Fruit fly (Drosophila melanogaster) whole organism, embryonic: ENCODE data around the gene CG43229.

ENCODE experiments used
- Ada2b ChIP-seq: fragments of 200-800 bp; sonication (Bioruptor generic); IDR thresholded peaks from 2 replicates; pipeline ENCODE4 v1.3.6; 2022; ENCODE audit warnings: missing biosample characterization, missing genetic modification characterization
- Adf1 ChIP-seq: fragments of 200-800 bp; sonication (Bioruptor generic); IDR thresholded peaks from 2 replicates; pipeline ENCODE4 v1.3.6; 2022; ENCODE audit warnings: missing biosample characterization, missing genetic modification characterization
- CG10979 ChIP-seq: fragments of 200-800 bp; sonication (Bioruptor generic); optimal IDR thresholded peaks from 2 replicates; lab custom pipeline; 2018; ENCODE audit warnings: missing biosample characterization, mild to moderate bottlenecking, missing genetic modification characterization, moderate library complexity
- CG11093 ChIP-seq: fragments of 200-800 bp; sonication (Bioruptor generic); IDR thresholded peaks from 3 replicates; pipeline ENCODE4 v1.3.6; 2022; ENCODE audit warnings: missing biosample characterization, missing genetic modification characterization
- CG11247 ChIP-seq: fragments of 200-800 bp; sonication (Bioruptor generic); IDR thresholded peaks from 2 replicates; pipeline ENCODE4 v1.3.6; 2022; ENCODE audit warnings: missing biosample characterization, missing genetic modification characterization
- CG12071 ChIP-seq: fragments of 200-800 bp; sonication (Bioruptor generic); optimal IDR thresholded peaks from 3 replicates; lab custom pipeline; 2018; ENCODE audit warnings: missing biosample characterization, mild to moderate bottlenecking, missing genetic modification characterization
- CG13894 ChIP-seq: fragments of 200-800 bp; sonication (Bioruptor generic); optimal IDR thresholded peaks from 3 replicates; lab custom pipeline; 2018; ENCODE audit warnings: missing biosample characterization, mild to moderate bottlenecking, missing genetic modification characterization, moderate library complexity
- CG6689 ChIP-seq: fragments of 200-800 bp; sonication (Bioruptor generic); IDR thresholded peaks from 2 replicates; pipeline ENCODE4 v1.3.6; 2022; ENCODE audit warnings: missing biosample characterization, missing genetic modification characterization
- CG8290 ChIP-seq, 3 experiments: fragments of 200-800 bp; sonication (Bioruptor generic); optimal IDR thresholded peaks; 2 replicates each; lab custom pipeline; 2016 to 2019; ENCODE audit warnings: missing biosample characterization in 3 of 3, missing genetic modification characterization in 3 of 3, mild to moderate bottlenecking in 2 of 3, moderate library complexity in 1 of 3
- CTCF ChIP-seq: fragments of 200-800 bp; sonication (Bioruptor generic); optimal IDR thresholded peaks from 2 replicates; lab custom pipeline; 2017; ENCODE audit warnings: missing biosample characterization, mild to moderate bottlenecking, missing genetic modification characterization, moderate library complexity
- D ChIP-seq, 2 experiments: fragments of 200-800 bp in 1 of 2; fragments of >200 bp in 1 of 2; sonication (Bioruptor generic) in 1 of 2; optimal IDR thresholded peaks; 2 replicates in 1 of 2; 3 replicates in 1 of 2; lab custom pipeline; 2017; ENCODE audit warnings: mild to moderate bottlenecking in 1 of 2, missing biosample characterization in 1 of 2, missing genetic modification characterization in 1 of 2, missing genetic modification reagents in 1 of 2
- Deaf1 ChIP-seq: fragments of 200-800 bp; optimal IDR thresholded peaks from 3 replicates; lab custom pipeline; 2019; ENCODE audit warnings: missing biosample characterization, mild to moderate bottlenecking, missing genetic modification characterization, moderate library complexity
- Ets65A ChIP-seq: fragments of 200-800 bp; sonication (Bioruptor generic); peaks from one replicate; lab custom pipeline; 2016; ENCODE audit warnings: missing biosample characterization, missing genetic modification characterization
- GATAe ChIP-seq: fragments of 200-800 bp; sonication (Bioruptor generic); conservative IDR thresholded peaks from 2 replicates; pipeline ENCODE4 v1.3.6; 2022; ENCODE audit warnings: missing biosample characterization, missing genetic modification characterization
- HLH54F ChIP-seq: fragments of 200-800 bp; sonication (Bioruptor generic); optimal IDR thresholded peaks from 3 replicates; lab custom pipeline; 2016; ENCODE audit warnings: missing biosample characterization, missing genetic modification characterization
- Hmx ChIP-seq: fragments of 200-800 bp; sonication (Bioruptor generic); optimal IDR thresholded peaks from 2 replicates; lab custom pipeline; 2016; ENCODE audit warnings: missing biosample characterization, missing genetic modification characterization
- Lim3 ChIP-seq: fragments of 200-800 bp; sonication (Bioruptor generic); IDR thresholded peaks from 2 replicates; pipeline ENCODE4 v1.3.6; 2022; ENCODE audit warnings: missing biosample characterization, missing genetic modification characterization
- Med ChIP-seq: fragments of 200-800 bp; sonication (Bioruptor generic); peaks from one replicate; lab custom pipeline; 2016; ENCODE audit warnings: missing biosample characterization, missing genetic modification characterization, mild to moderate bottlenecking, inconsistent platforms, moderate library complexity
- NK7.1 ChIP-seq: fragments of 200-800 bp; sonication (Bioruptor generic); optimal IDR thresholded peaks from 3 replicates; lab custom pipeline; 2016; ENCODE audit warnings: missing biosample characterization, missing genetic modification characterization
- Pdp1 ChIP-seq, 2 experiments: fragments of 200-800 bp; sonication (Bioruptor generic); optimal IDR thresholded peaks; 3 replicates each; lab custom pipeline; 2016; ENCODE audit warnings: missing biosample characterization in 2 of 2, missing genetic modification characterization in 2 of 2, mild to moderate bottlenecking in 1 of 2, moderate library complexity in 1 of 2
- Trl ChIP-seq, 3 experiments: fragments of >200 bp in 2 of 3; fragments of 200-800 bp in 1 of 3; sonication (Bioruptor generic) in 1 of 3; optimal IDR thresholded peaks; 2 replicates in 1 of 3; 3 replicates in 2 of 3; lab custom pipeline; 2016 to 2017; ENCODE audit warnings: missing biosample characterization in 1 of 3, missing genetic modification characterization in 1 of 3
- abd-A ChIP-seq: fragments of 200-800 bp; sonication (Bioruptor generic); optimal IDR thresholded peaks from 3 replicates; lab custom pipeline; 2019; ENCODE audit warnings: missing biosample characterization, mild to moderate bottlenecking, missing genetic modification characterization, moderate library complexity
- al ChIP-seq: fragments of 200-800 bp; sonication (Bioruptor generic); IDR thresholded peaks from 2 replicates; pipeline ENCODE4 v1.3.6; 2022; ENCODE audit warnings: missing biosample characterization, missing genetic modification characterization
- caup ChIP-seq: fragments of 200-800 bp; sonication (Bioruptor generic); optimal IDR thresholded peaks from 3 replicates; lab custom pipeline; 2017; ENCODE audit warnings: missing biosample characterization, mild to moderate bottlenecking, missing genetic modification characterization, moderate library complexity; ENCODE audit not compliant: severe bottlenecking
- cg ChIP-seq: fragments of 200-800 bp; sonication (Bioruptor generic); optimal IDR thresholded peaks from 3 replicates; lab custom pipeline; 2019; ENCODE audit warnings: missing biosample characterization, mild to moderate bottlenecking, missing genetic modification characterization, moderate library complexity
- chinmo ChIP-seq: fragments of 200-800 bp; sonication (Bioruptor generic); IDR thresholded peaks from 4 replicates; pipeline ENCODE4 v1.3.6; 2022; ENCODE audit warnings: missing biosample characterization, missing genetic modification characterization; ENCODE audit not compliant: partially characterized antibody
- crol ChIP-seq: fragments of 200-800 bp; sonication (Bioruptor generic); IDR thresholded peaks from 2 replicates; pipeline ENCODE4 v1.3.6; 2022; ENCODE audit warnings: missing biosample characterization, missing genetic modification characterization
- eyg ChIP-seq: fragments of 200-800 bp; sonication (Bioruptor generic); optimal IDR thresholded peaks from 3 replicates; lab custom pipeline; 2016; ENCODE audit warnings: missing biosample characterization, missing genetic modification characterization
- sd ChIP-seq: fragments of 200-800 bp; sonication (Bioruptor generic); optimal IDR thresholded peaks from 3 replicates; lab custom pipeline; 2018; ENCODE audit warnings: missing biosample characterization, mild to moderate bottlenecking, missing genetic modification characterization, moderate library complexity
- tna ChIP-seq: fragments of 200-800 bp; sonication (Bioruptor generic); IDR thresholded peaks from 2 replicates; pipeline ENCODE4 v1.3.6; 2022; ENCODE audit warnings: missing biosample characterization, missing genetic modification characterization; ENCODE audit not compliant: partially characterized antibody

The CG43229 gene

dm6 chrX:18153001-18153400, 14.7 kb downstream of the CG43229 start (continued):
- TF ChIP-seq D (optimal IDR thresholded peaks at IDR 0.05; lab: Kevin White, UChicago), result no peak
- no peak for TF ChIP-seq D (GFP tag; optimal IDR thresholded peaks at IDR 0.05; lab: Kevin White, UChicago)
- peak; percentile 11; the same call in 1 of the 2 replicates for TF ChIP-seq al (GFP tag; lab: Robert Waterston, UW)
- TF ChIP-seq caup (GFP tag; lab: Kevin White, UChicago), result peak; percentile 22
- TF ChIP-seq CG10979, result no peak

- TF ChIP-seq CG6689 (GFP tag; lab: Robert Waterston, UW), result no peak
- no peak for TF ChIP-seq eyg (GFP tag; lab: Kevin White, UChicago)
- peak; percentile 21 for TF ChIP-seq CG13894 (tag; lab: Kevin White, UChicago)
- no peak for TF ChIP-seq tna
- TF ChIP-seq abd-A, result peak; percentile 74
- TF ChIP-seq cg (GFP tag; lab: Kevin White, UChicago), result peak; percentile 44
- TF ChIP-seq crol (GFP tag; lab: Robert Waterston, UW), result peak; percentile 61
- no peak for TF ChIP-seq HLH54F (GFP tag; lab: Kevin White, UChicago)
- no peak for TF ChIP-seq CG8290 (GFP tag; optimal IDR thresholded peaks at IDR 0.05; lab: Kevin White, UChicago)
- peak in 1 of 2 experiments; percentile 27 for TF ChIP-seq CG8290 (tag; optimal IDR thresholded peaks at IDR 0.05; lab: Kevin White, UChicago)
- TF ChIP-seq CG11247, result no peak
- peak; percentile 73 for TF ChIP-seq Med (GFP tag; lab: Kevin White, UChicago)
- no peak for TF ChIP-seq CTCF (GFP tag; lab: Kevin White, UChicago)
- peak; percentile 41 for TF ChIP-seq Deaf1
- TF ChIP-seq Trl (optimal IDR thresholded peaks at IDR 0.05; lab: Kevin White, UChicago), result peak; percentile 25 to 31
- TF ChIP-seq Trl (GFP tag; optimal IDR thresholded peaks at IDR 0.05; lab: Kevin White, UChicago), result no peak
- TF ChIP-seq CG12071 (GFP tag; lab: Kevin White, UChicago), result no peak
- no peak for TF ChIP-seq Hmx
- TF ChIP-seq chinmo (GFP tag; lab: Robert Waterston, UW), result 0 out of 4 replicates have a peak, but pooled peaks have one; percentile 39
- TF ChIP-seq sd, result peak; percentile 22
- TF ChIP-seq Pdp1 (GFP tag; optimal IDR thresholded peaks at IDR 0.05; lab: Kevin White, UChicago), result peak in 1 of 2 experiments; percentile 94
Measured at dm6 chrX:18154955-18155419, 16.6 kb downstream of the CG43229 start, which contains the start of gene Frq1. Gene Frq1, plus strand, starts transcription at chrX:18155369.

dm6 chrX:18158967-18159366, 20.6 kb downstream of the CG43229 start:
- TF ChIP-seq Ada2b (GFP tag; lab: Robert Waterston, UW) (no peak), CG11093 (GFP tag; lab: Robert Waterston, UW) (no peak), Med (GFP tag; lab: Kevin White, UChicago) (peak; percentile 52), GATAe (GFP tag; lab: Robert Waterston, UW) (no peak), Ets65A (peak; percentile 57), cg (GFP tag; lab: Kevin White, UChicago) (peak; percentile 50), Trl (optimal IDR thresholded peaks at IDR 0.05; lab: Kevin White, UChicago) (peak in 1 of 2 experiments; percentile 22), Trl (GFP tag; optimal IDR thresholded peaks at IDR 0.05; lab: Kevin White, UChicago) (no peak)

- TF ChIP-seq Adf1 (GFP tag; lab: Robert Waterston, UW) (peak; percentile 75), sd (peak; percentile 17), Lim3 (GFP tag; lab: Robert Waterston, UW) (no peak)
Measured at dm6 chrX:18177312-18177711, 39.0 kb downstream of the CG43229 start, which contains the start of gene Frq2. Gene Frq2, plus strand, starts transcription at chrX:18177612.

dm6 chrX:18179372-18179771, 41.0 kb downstream of the CG43229 start, which contains the start of gene Andorra:
Gene Andorra, minus strand, starts transcription at chrX:18179472.
- no peak for TF ChIP-seq NK7.1
